Fruit fly (Drosophila melanogaster) whole organism, embryonic: Measurements from ENCODE around the gene Sbds.

ENCODE experiments used
- Atf-2 ChIP-seq: fragments of 200-800 bp; sonication (Bioruptor generic); optimal IDR thresholded peaks from 2 replicates; lab custom pipeline; 2016; ENCODE audit warnings: missing biosample characterization, missing genetic modification characterization
- CG11085 ChIP-seq: fragments of 200-800 bp; sonication (Bioruptor generic); IDR thresholded peaks from 2 replicates; pipeline ENCODE4 v1.3.6; 2022; ENCODE audit warnings: missing biosample characterization, missing genetic modification characterization
- CG11696 ChIP-seq: fragments of 200-800 bp; sonication (Bioruptor generic); IDR thresholded peaks from 2 replicates; pipeline ENCODE4 v1.3.6; 2022; ENCODE audit warnings: missing biosample characterization, missing genetic modification characterization
- CG12104 ChIP-seq: fragments of 200-800 bp; sonication (Bioruptor generic); optimal IDR thresholded peaks from 3 replicates; lab custom pipeline; 2016; ENCODE audit warnings: missing biosample characterization, missing genetic modification characterization
- CG12744 ChIP-seq: fragments of 200-800 bp; sonication (Bioruptor generic); optimal IDR thresholded peaks from 2 replicates; lab custom pipeline; 2016; ENCODE audit warnings: missing biosample characterization, missing genetic modification characterization
- CG14965 ChIP-seq: fragments of 200-800 bp; sonication (Bioruptor generic); optimal IDR thresholded peaks from 2 replicates; lab custom pipeline; 2016; ENCODE audit warnings: missing biosample characterization, missing genetic modification characterization, borderline replicate concordance
- CG15011 ChIP-seq: fragments of 200-800 bp; sonication (Bioruptor generic); optimal IDR thresholded peaks from 3 replicates; lab custom pipeline; 2018; ENCODE audit warnings: missing biosample characterization, mild to moderate bottlenecking, missing genetic modification characterization
- CG16813 ChIP-seq: fragments of 200-800 bp; sonication (Bioruptor generic); IDR thresholded peaks from 3 replicates; pipeline ENCODE4 v1.3.6; 2022; ENCODE audit warnings: missing biosample characterization, missing genetic modification characterization; ENCODE audit not compliant: partially characterized antibody
- CG17829 ChIP-seq: fragments of 200-800 bp; optimal IDR thresholded peaks from 2 replicates; lab custom pipeline; 2019; ENCODE audit warnings: missing biosample characterization, mild to moderate bottlenecking, missing genetic modification characterization, moderate library complexity
- CG18262 ChIP-seq: fragments of 200-800 bp; optimal IDR thresholded peaks from 3 replicates; lab custom pipeline; 2019; ENCODE audit warnings: missing biosample characterization, mild to moderate bottlenecking, missing genetic modification characterization, moderate library complexity
- CG2678 ChIP-seq: fragments of 200-800 bp; sonication (Bioruptor generic); optimal IDR thresholded peaks from 3 replicates; lab custom pipeline; 2019; ENCODE audit warnings: missing biosample characterization, mild to moderate bottlenecking, missing genetic modification characterization, moderate library complexity
- CG31388 ChIP-seq: fragments of 200-800 bp; sonication (Bioruptor generic); optimal IDR thresholded peaks from 2 replicates; lab custom pipeline; 2016; ENCODE audit warnings: missing biosample characterization, missing genetic modification characterization
- CG32772 ChIP-seq: fragments of 200-800 bp; sonication (Bioruptor generic); IDR thresholded peaks from 2 replicates; pipeline ENCODE4 v1.3.6; 2022; ENCODE audit warnings: missing biosample characterization, missing genetic modification characterization
- CG6689 ChIP-seq: fragments of 200-800 bp; sonication (Bioruptor generic); IDR thresholded peaks from 2 replicates; pipeline ENCODE4 v1.3.6; 2022; ENCODE audit warnings: missing biosample characterization, missing genetic modification characterization
- CG7928 ChIP-seq: fragments of 200-800 bp; sonication (Bioruptor generic); optimal IDR thresholded peaks from 2 replicates; lab custom pipeline; 2017; ENCODE audit warnings: missing biosample characterization, mild to moderate bottlenecking, missing genetic modification characterization
- CG8765 ChIP-seq: fragments of 200-800 bp; sonication (Bioruptor generic); IDR thresholded peaks from 2 replicates; pipeline ENCODE4 v1.3.6; 2022; ENCODE audit warnings: missing biosample characterization, missing genetic modification characterization
- CG8944 ChIP-seq: fragments of 200-800 bp; sonication (Bioruptor generic); optimal IDR thresholded peaks from 3 replicates; lab custom pipeline; 2016; ENCODE audit warnings: missing biosample characterization, missing genetic modification characterization
- Dbx ChIP-seq: fragments of 200-800 bp; sonication (Bioruptor generic); IDR thresholded peaks from 3 replicates; pipeline ENCODE4 v1.3.6; 2022; ENCODE audit warnings: missing biosample characterization, missing genetic modification characterization
- ERR ChIP-seq: fragments of 200-800 bp; sonication (Bioruptor generic); optimal IDR thresholded peaks from 2 replicates; lab custom pipeline; 2016; ENCODE audit warnings: missing biosample characterization, missing genetic modification characterization
- H2.0 ChIP-seq: fragments of 200-800 bp; sonication (Bioruptor generic); IDR thresholded peaks from 2 replicates; pipeline ENCODE4 v1.3.6; 2022; ENCODE audit warnings: missing biosample characterization, missing genetic modification characterization
- Lim3 ChIP-seq: fragments of 200-800 bp; sonication (Bioruptor generic); IDR thresholded peaks from 2 replicates; pipeline ENCODE4 v1.3.6; 2022; ENCODE audit warnings: missing biosample characterization, missing genetic modification characterization
- Mes4 ChIP-seq: fragments of 200-800 bp; sonication (Bioruptor generic); optimal IDR thresholded peaks from 2 replicates; lab custom pipeline; 2016; ENCODE audit warnings: missing biosample characterization, missing genetic modification characterization
- Mrtf ChIP-seq: fragments of 200-800 bp; sonication (Bioruptor generic); IDR thresholded peaks from 3 replicates; pipeline ENCODE4 v1.3.6; 2022; ENCODE audit warnings: missing biosample characterization, missing genetic modification characterization
- Nf-YC ChIP-seq: fragments of 200-800 bp; optimal IDR thresholded peaks from 3 replicates; lab custom pipeline; 2019; ENCODE audit warnings: missing biosample characterization, mild to moderate bottlenecking, missing genetic modification characterization, moderate library complexity
- Side ChIP-seq: fragments of 200-800 bp; sonication (Bioruptor generic); optimal IDR thresholded peaks from 2 replicates; lab custom pipeline; 2016; ENCODE audit warnings: missing biosample characterization, missing genetic modification characterization
- YL-1 ChIP-seq: fragments of 200-800 bp; sonication (Bioruptor generic); optimal IDR thresholded peaks from 3 replicates; lab custom pipeline; 2017; ENCODE audit warnings: missing biosample characterization, mild to moderate bottlenecking, missing genetic modification characterization
- ab ChIP-seq: fragments of 200-800 bp; sonication (Bioruptor generic); optimal IDR thresholded peaks from 2 replicates; lab custom pipeline; 2016; ENCODE audit warnings: missing biosample characterization, missing genetic modification characterization
- bigmax ChIP-seq: fragments of 200-800 bp; sonication (Bioruptor generic); optimal IDR thresholded peaks from 2 replicates; lab custom pipeline; 2018; ENCODE audit warnings: missing biosample characterization, mild to moderate bottlenecking, missing genetic modification characterization
- ci ChIP-seq: fragments of 200-800 bp; sonication (Bioruptor generic); IDR thresholded peaks from 3 replicates; pipeline ENCODE4 v1.3.6; 2022; ENCODE audit warnings: missing biosample characterization, missing genetic modification characterization
- da ChIP-seq: fragments of 200-800 bp; sonication (Bioruptor generic); optimal IDR thresholded peaks from 2 replicates; lab custom pipeline; 2016; ENCODE audit warnings: missing biosample characterization, missing genetic modification characterization
- dan ChIP-seq: fragments of 200-800 bp; sonication (Bioruptor generic); IDR thresholded peaks from 2 replicates; pipeline ENCODE4 v1.3.6; 2022; ENCODE audit warnings: missing biosample characterization, missing genetic modification characterization
- dmrt11E ChIP-seq: fragments of 200-800 bp; sonication (Bioruptor generic); optimal IDR thresholded peaks from 3 replicates; lab custom pipeline; 2018; ENCODE audit warnings: missing biosample characterization, mild to moderate bottlenecking, missing genetic modification characterization, moderate library complexity
- gcm2 ChIP-seq: fragments of 200-800 bp; sonication (Bioruptor generic); optimal IDR thresholded peaks from 2 replicates; lab custom pipeline; 2016; ENCODE audit warnings: missing biosample characterization, missing genetic modification characterization
- grn ChIP-seq: fragments of 200-800 bp; sonication (Bioruptor generic); optimal IDR thresholded peaks from 3 replicates; lab custom pipeline; 2017; ENCODE audit warnings: missing biosample characterization, missing genetic modification characterization
- ind ChIP-seq: fragments of 200-800 bp; sonication (Bioruptor generic); optimal IDR thresholded peaks from 3 replicates; lab custom pipeline; 2016; ENCODE audit warnings: missing biosample characterization, missing genetic modification characterization
- jigr1 ChIP-seq: fragments of 200-800 bp; sonication (Bioruptor generic); IDR thresholded peaks from 3 replicates; pipeline ENCODE4 v1.3.6; 2022; ENCODE audit warnings: missing biosample characterization, missing genetic modification characterization
- lmd ChIP-seq: fragments of 200-800 bp; sonication (Bioruptor generic); IDR thresholded peaks from 2 replicates; pipeline ENCODE4 v1.3.6; 2022; ENCODE audit warnings: missing biosample characterization, missing genetic modification characterization
- luna ChIP-seq: fragments of 200-800 bp; sonication (Bioruptor generic); optimal IDR thresholded peaks from 2 replicates; lab custom pipeline; 2016; ENCODE audit warnings: missing biosample characterization, missing genetic modification characterization
- nmo ChIP-seq: fragments of 200-800 bp; sonication (Bioruptor generic); optimal IDR thresholded peaks from 2 replicates; lab custom pipeline; 2018; ENCODE audit warnings: missing biosample characterization, mild to moderate bottlenecking, missing genetic modification characterization, moderate library complexity
- oc ChIP-seq: fragments of 200-800 bp; sonication (Bioruptor generic); optimal IDR thresholded peaks from 2 replicates; lab custom pipeline; 2018; ENCODE audit warnings: missing biosample characterization, mild to moderate bottlenecking, missing genetic modification characterization, moderate library complexity
- phol ChIP-seq: fragments of 200-800 bp; sonication (Bioruptor generic); optimal IDR thresholded peaks from 3 replicates; lab custom pipeline; 2018; ENCODE audit warnings: missing biosample characterization, mild to moderate bottlenecking, missing genetic modification characterization, moderate library complexity
- prd ChIP-seq, 3 experiments: fragments of >200 bp in 2 of 3; fragments of 200-800 bp in 1 of 3; sonication (Bioruptor generic) in 1 of 3; optimal IDR thresholded peaks in 2 of 3; IDR thresholded peaks in 1 of 3; 2 replicates in 2 of 3; 3 replicates in 1 of 3; pipeline versions ENCODE4 v1.3.6 to Lab custom; 2017 to 2022; ENCODE audit warnings: missing biosample characterization in 1 of 3, missing genetic modification characterization in 1 of 3
- pzg ChIP-seq: fragments of 200-800 bp; sonication (Bioruptor generic); optimal IDR thresholded peaks from 3 replicates; lab custom pipeline; 2018; ENCODE audit warnings: missing biosample characterization, mild to moderate bottlenecking, missing genetic modification characterization, moderate library complexity
- row ChIP-seq: fragments of 200-800 bp; sonication (Bioruptor generic); IDR thresholded peaks from 3 replicates; pipeline ENCODE4 v1.3.6; 2022; ENCODE audit warnings: missing biosample characterization, missing genetic modification characterization
- schlank ChIP-seq: fragments of 200-800 bp; sonication (Bioruptor generic); optimal IDR thresholded peaks from 2 replicates; lab custom pipeline; 2018; ENCODE audit warnings: missing biosample characterization, mild to moderate bottlenecking, missing genetic modification characterization
- slp2 ChIP-seq: fragments of 200-800 bp; sonication (Bioruptor generic); optimal IDR thresholded peaks from 2 replicates; lab custom pipeline; 2016; ENCODE audit warnings: missing biosample characterization, missing genetic modification characterization
- so ChIP-seq: fragments of 200-800 bp; sonication (Bioruptor generic); IDR thresholded peaks from 3 replicates; pipeline ENCODE4 v1.3.6; 2022; ENCODE audit warnings: missing biosample characterization, missing genetic modification characterization
- sqz ChIP-seq: fragments of 200-800 bp; sonication (Bioruptor generic); optimal IDR thresholded peaks from 3 replicates; lab custom pipeline; 2018; ENCODE audit warnings: missing biosample characterization, mild to moderate bottlenecking, missing genetic modification characterization
- tgo ChIP-seq: fragments of 200-800 bp; sonication (Bioruptor generic); IDR thresholded peaks from 3 replicates; pipeline ENCODE4 v1.3.6; 2022; ENCODE audit warnings: missing biosample characterization, missing genetic modification characterization
- tin ChIP-seq: fragments of 200-800 bp; sonication (Bioruptor generic); optimal IDR thresholded peaks from 3 replicates; lab custom pipeline; 2016; ENCODE audit warnings: missing biosample characterization, missing genetic modification characterization
- trh ChIP-seq: fragments of 200-800 bp; sonication (Bioruptor generic); optimal IDR thresholded peaks from 2 replicates; lab custom pipeline; 2016; ENCODE audit warnings: missing biosample characterization, missing genetic modification characterization
- wdn ChIP-seq: fragments of 200-800 bp; sonication (Bioruptor generic); IDR thresholded peaks from 2 replicates; pipeline ENCODE4 v1.3.6; 2022; ENCODE audit warnings: missing biosample characterization, missing genetic modification characterization

The Sbds gene

dm6 chr3L:6703368-6703807, 49.3 kb upstream of the Sbds start, which contains the start of gene SP1173 (continued):
- TF ChIP-seq tgo (GFP tag; lab: Robert Waterston, UW), result peak; percentile 50; the same call in 1 of the 3 replicates
- peak; percentile 4 for TF ChIP-seq schlank (tag; lab: Kevin White, UChicago)
- TF ChIP-seq CG11696, result no peak
- peak; percentile 84; the same call in 2 of the 3 replicates for TF ChIP-seq so (GFP tag; lab: Robert Waterston, UW)
- no peak for TF ChIP-seq ind (GFP tag; lab: Kevin White, UChicago)
- no peak for TF ChIP-seq H2.0 (GFP tag; lab: Robert Waterston, UW)
- TF ChIP-seq CG8944 (GFP tag; lab: Kevin White, UChicago), result no peak
- TF ChIP-seq bigmax (GFP tag; lab: Kevin White, UChicago), result peak; percentile 5
- TF ChIP-seq pzg, result peak; percentile 12
- TF ChIP-seq sqz, result peak; percentile 97
- no peak for TF ChIP-seq CG15011 (GFP tag; lab: Kevin White, UChicago)
- TF ChIP-seq nmo, result peak; percentile 22
- peak; percentile 87 for TF ChIP-seq ci (GFP tag; lab: Robert Waterston, UW)
- TF ChIP-seq CG32772, result no peak
- peak; percentile 38; the same call in 1 of the 3 replicates for TF ChIP-seq CG16813 (GFP tag; lab: Robert Waterston, UW)
- peak; percentile 32 for TF ChIP-seq Mes4
- no peak for TF ChIP-seq Lim3 (GFP tag; lab: Robert Waterston, UW)
- no peak for TF ChIP-seq prd (optimal IDR thresholded peaks at IDR 0.05; lab: Kevin White, UChicago)
- TF ChIP-seq prd (GFP tag; IDR thresholded peaks at IDR 0.05; lab: Robert Waterston, UW), result 0 out of 3 replicates have a peak, but pooled peaks have one; percentile 37
- no peak for TF ChIP-seq CG14965 (GFP tag; lab: Kevin White, UChicago)
- no peak for TF ChIP-seq CG11085
- TF ChIP-seq Dbx (GFP tag; lab: Robert Waterston, UW), result peak; percentile 74; the same call in 2 of the 3 replicates
- peak; percentile 39 for TF ChIP-seq Nf-YC (tag; lab: Kevin White, UChicago)
- TF ChIP-seq row (GFP tag; lab: Robert Waterston, UW), result peak; percentile 36; the same call in 2 of the 3 replicates
- no peak; the same call in 2 of the 3 replicates for TF ChIP-seq Mrtf (GFP tag; lab: Robert Waterston, UW)
- TF ChIP-seq gcm2 (GFP tag; lab: Kevin White, UChicago), result peak; percentile 30
- TF ChIP-seq tin, result no peak
- TF ChIP-seq wdn (GFP tag; lab: Robert Waterston, UW), result no peak
- peak; percentile 70 for TF ChIP-seq oc (tag; lab: Kevin White, UChicago)
- TF ChIP-seq ab (GFP tag; lab: Kevin White, UChicago), result no peak
- no peak for TF ChIP-seq phol (tag; lab: Kevin White, UChicago)
- no peak for TF ChIP-seq dan (GFP tag; lab: Robert Waterston, UW)
- TF ChIP-seq lmd (GFP tag; lab: Robert Waterston, UW), result no peak
- no peak for TF ChIP-seq da
- TF ChIP-seq luna (GFP tag; lab: Kevin White, UChicago), result no peak
- no peak for TF ChIP-seq CG12104
- TF ChIP-seq slp2 (GFP tag; lab: Kevin White, UChicago), result no peak
- no peak for TF ChIP-seq CG8765 (GFP tag; lab: Robert Waterston, UW)
- TF ChIP-seq CG12744 (GFP tag; lab: Kevin White, UChicago), result no peak
- no peak for TF ChIP-seq CG31388 (GFP tag; lab: Kevin White, UChicago)
- TF ChIP-seq CG7928 (GFP tag; lab: Kevin White, UChicago), result no peak
- no peak for TF ChIP-seq Atf-2 (GFP tag; lab: Kevin White, UChicago)
- TF ChIP-seq trh (GFP tag; lab: Kevin White, UChicago), result no peak
- TF ChIP-seq CG2678 (tag; lab: Kevin White, UChicago), result peak; percentile 34
- no peak for TF ChIP-seq CG18262
- TF ChIP-seq YL-1 (GFP tag; lab: Kevin White, UChicago), result no peak
- TF ChIP-seq CG17829 (tag; lab: Kevin White, UChicago), result peak; percentile 15
- no peak for TF ChIP-seq grn (GFP tag; lab: Kevin White, UChicago)
- TF ChIP-seq CG6689 (GFP tag; lab: Robert Waterston, UW), result no peak
- peak; percentile 48 for TF ChIP-seq Side
- TF ChIP-seq ERR (GFP tag; lab: Kevin White, UChicago), result peak; percentile 25
- no peak for TF ChIP-seq dmrt11E
- no peak for TF ChIP-seq jigr1
